Fruit fly (Drosophila melanogaster): Measurements from ENCODE around the gene CG6565.

The CG6565 gene

dm6 chr2L:13387255-13387654 lies 13.4 kb downstream of the CG6565 start, which contains the start of the genes Ing5 and CG7099 (continued):
- TF ChIP-seq CG11902 (GFP tag; optimal IDR thresholded peaks at IDR 0.05) (peak; percentile 94), CG11762 (GFP tag; optimal IDR thresholded peaks at IDR 0.05; ENCODE audit: insufficient read depth) (peak; percentile 92), Sox102F (GFP tag; optimal IDR thresholded peaks at IDR 0.05) (peak; percentile 96), CG8319 (GFP tag; optimal IDR thresholded peaks at IDR 0.05) (peak; percentile 90), CG6163 (GFP tag; IDR thresholded peaks at IDR 0.05) (peak; percentile 96), CG6808 (GFP tag; optimal IDR thresholded peaks at IDR 0.05) (peak; percentile 80), topi (GFP tag; optimal IDR thresholded peaks at IDR 0.05) (peak; percentile 95), CG11294 (GFP tag; IDR thresholded peaks at IDR 0.05) (peak; percentile 90), Gug (GFP tag; IDR thresholded peaks at IDR 0.05) (peak; percentile 93), svp (GFP tag) (no peak), Smox (GFP tag; optimal IDR thresholded peaks at IDR 0.05) (peak; percentile 95), achi (GFP tag; optimal IDR thresholded peaks at IDR 0.05) (peak; percentile 96)

- TF ChIP-seq CG3919 (GFP tag; optimal IDR thresholded peaks at IDR 0.05) = peak; percentile 95
- TF ChIP-seq CG6808 (GFP tag; optimal IDR thresholded peaks at IDR 0.05) = peak; percentile 78
- no peak for TF ChIP-seq CG4318 (GFP tag; optimal IDR thresholded peaks at IDR 0.05)
- TF ChIP-seq Ets21C (GFP tag; optimal IDR thresholded peaks at IDR 0.05) = no peak
- peak; percentile 58 for TF ChIP-seq CG6276 (GFP tag; optimal IDR thresholded peaks at IDR 0.05)
- TF ChIP-seq lz (GFP tag; optimal IDR thresholded peaks at IDR 0.05) = peak; percentile 90
- peak; percentile 82 for TF ChIP-seq OdsH (GFP tag; optimal IDR thresholded peaks at IDR 0.05)
- peak; percentile 70 for TF ChIP-seq spab (GFP tag; optimal IDR thresholded peaks at IDR 0.05)
- TF ChIP-seq esn (GFP tag; optimal IDR thresholded peaks at IDR 0.05) = peak; percentile 93
- peak; percentile 61 for TF ChIP-seq fd59A (GFP tag; optimal IDR thresholded peaks at IDR 0.05)
- no peak for TF ChIP-seq Hr38 (GFP tag; optimal IDR thresholded peaks at IDR 0.05)
- peak; percentile 92 for TF ChIP-seq vri (GFP tag; optimal IDR thresholded peaks at IDR 0.05)
- peak; percentile 91 for TF ChIP-seq Met (GFP tag; optimal IDR thresholded peaks at IDR 0.05)
- peak; percentile 98 for TF ChIP-seq CG6854 (GFP tag; optimal IDR thresholded peaks at IDR 0.05)
- peak; percentile 75 for TF ChIP-seq Blimp-1 (GFP tag; optimal IDR thresholded peaks at IDR 0.05)
- TF ChIP-seq Eip75B (GFP tag; optimal IDR thresholded peaks at IDR 0.05) = peak; percentile 89
- peak; percentile 95 for TF ChIP-seq net (GFP tag; optimal IDR thresholded peaks at IDR 0.05)
- peak; percentile 65 for TF ChIP-seq CG3032 (tag; optimal IDR thresholded peaks at IDR 0.05)
- peak; percentile 73 for TF ChIP-seq CG1621 (tag; optimal IDR thresholded peaks at IDR 0.05)
- peak; percentile 85 for TF ChIP-seq pdm3 (GFP tag; optimal IDR thresholded peaks at IDR 0.05)
- TF ChIP-seq Sox14 (GFP tag; optimal IDR thresholded peaks at IDR 0.05) = peak; percentile 72
- TF ChIP-seq CG8319 (GFP tag; optimal IDR thresholded peaks at IDR 0.05) = peak; percentile 73
- TF ChIP-seq Eip78C (GFP tag) = peak; percentile 96
- TF ChIP-seq CG10669 (GFP tag; optimal IDR thresholded peaks at IDR 0.05) = peak; percentile 78
- no peak for TF ChIP-seq fkh (GFP tag; optimal IDR thresholded peaks at IDR 0.05)
- TF ChIP-seq CG34406 (GFP tag; optimal IDR thresholded peaks at IDR 0.05) = peak; percentile 86
- TF ChIP-seq CG11294 (GFP tag; IDR thresholded peaks at IDR 0.05) = peak; percentile 18; the same call in 1 of the 2 replicates
- TF ChIP-seq Gug (GFP tag; IDR thresholded peaks at IDR 0.05) = peak; percentile 45; the same call in 1 of the 2 replicates
- TF ChIP-seq achi (GFP tag; optimal IDR thresholded peaks at IDR 0.05) = peak; percentile 83
- peak; percentile 73 for TF ChIP-seq Hr39 (GFP tag; optimal IDR thresholded peaks at IDR 0.05)
- TF ChIP-seq fd85E (GFP tag; optimal IDR thresholded peaks at IDR 0.05) = peak; percentile 90
- peak; percentile 84 to 92 for TF ChIP-seq ss (GFP tag; optimal IDR thresholded peaks at IDR 0.05)
- peak; percentile 87 for TF ChIP-seq CG9139 (GFP tag; optimal IDR thresholded peaks at IDR 0.05)
- peak; percentile 91 for TF ChIP-seq Sox102F (GFP tag; optimal IDR thresholded peaks at IDR 0.05)
- peak; percentile 19 to 91 for TF ChIP-seq salr (GFP tag; optimal IDR thresholded peaks at IDR 0.05)
- peak; percentile 94 for TF ChIP-seq CG6163 (GFP tag; IDR thresholded peaks at IDR 0.05)
- TF ChIP-seq dac (GFP tag; optimal IDR thresholded peaks at IDR 0.05) = peak; percentile 75
- peak; percentile 82 for TF ChIP-seq Smox (GFP tag; optimal IDR thresholded peaks at IDR 0.05)
- peak; percentile 76 for TF ChIP-seq CG11762 (GFP tag; optimal IDR thresholded peaks at IDR 0.05; ENCODE audit: insufficient read depth)
- TF ChIP-seq svp (GFP tag) = no peak
- TF ChIP-seq acj6 (GFP tag; optimal IDR thresholded peaks at IDR 0.05) = peak; percentile 85
- peak; percentile 56 for TF ChIP-seq Ets96B (tag; optimal IDR thresholded peaks at IDR 0.05)
- TF ChIP-seq CG8119 (GFP tag; IDR thresholded peaks at IDR 0.05) = no peak
- TF ChIP-seq CG8632 (GFP tag; optimal IDR thresholded peaks at IDR 0.05) = peak; percentile 77
- peak; percentile 23 for TF ChIP-seq Lpt (GFP tag; optimal IDR thresholded peaks at IDR 0.05)
- TF ChIP-seq topi (GFP tag; optimal IDR thresholded peaks at IDR 0.05) = peak; percentile 90
Observed at dm6 chr2L:13394903-13395302, 21.1 kb downstream of the CG6565 start, which contains the start of gene RpL24. TSS of gene RpL24 (minus strand) at chr2L:13395131.
